Worm (Caenorhabditis elegans) whole organism, mixed stage, embryonic: ENCODE measurements around the gene seu-1.

Experiments used
- M03D4.4 ChIP-seq: sonication (generic microtip); optimal IDR thresholded peaks from 2 replicates; lab custom pipeline; 2017; ENCODE audit warnings: mild to moderate bottlenecking, missing genetic modification characterization, missing compliant biosample characterization
- bed-3 ChIP-seq: fragments of 200-800 bp; sonication (Bioruptor generic); optimal IDR thresholded peaks from 3 replicates; lab custom pipeline; 2018; ENCODE audit warnings: mild to moderate bottlenecking, missing genetic modification characterization, moderate library complexity, missing compliant biosample characterization
- blmp-1 ChIP-seq: fragments of 150-350 bp; optimal IDR thresholded peaks from 2 replicates; lab custom pipeline; 2014; ENCODE audit warnings: missing biosample characterization, missing genetic modification characterization
- ceh-39 ChIP-seq: fragments of 150-350 bp; optimal IDR thresholded peaks from 2 replicates; lab custom pipeline; 2014; ENCODE audit warnings: missing biosample characterization, missing genetic modification characterization
- ceh-43 ChIP-seq: fragments of 200-800 bp; sonication (Bioruptor generic); optimal IDR thresholded peaks from 2 replicates; lab custom pipeline; 2018; ENCODE audit warnings: mild to moderate bottlenecking, missing genetic modification characterization, moderate library complexity, missing compliant biosample characterization
- ceh-83 ChIP-seq: fragments of 200-800 bp; sonication (Bioruptor generic); optimal IDR thresholded peaks from 2 replicates; lab custom pipeline; 2018; ENCODE audit warnings: mild to moderate bottlenecking, missing genetic modification characterization, missing compliant biosample characterization
- ces-1 ChIP-seq: fragments of 150-350 bp; optimal IDR thresholded peaks from 2 replicates; lab custom pipeline; 2014; ENCODE audit warnings: missing biosample characterization, missing genetic modification reagents, missing genetic modification characterization
- cnd-1 ChIP-seq: fragments of 200-800 bp; sonication (Bioruptor generic); optimal IDR thresholded peaks from 2 replicates; lab custom pipeline; 2018; ENCODE audit warnings: mild to moderate bottlenecking, missing genetic modification characterization, missing compliant biosample characterization
- drap-1 ChIP-seq: fragments of 200-800 bp; sonication (Bioruptor generic); optimal IDR thresholded peaks from 3 replicates; lab custom pipeline; 2018; ENCODE audit warnings: mild to moderate bottlenecking, missing genetic modification characterization, missing compliant biosample characterization
- elt-1 ChIP-seq: sonication (generic microtip); optimal IDR thresholded peaks from 2 replicates; lab custom pipeline; 2017; ENCODE audit warnings: missing genetic modification characterization, mild to moderate bottlenecking, missing compliant biosample characterization, antibody characterized with exemption, moderate library complexity, borderline replicate concordance; ENCODE audit not compliant: insufficient read depth
- elt-3 ChIP-seq: fragments of 150-350 bp; optimal IDR thresholded peaks from 2 replicates; lab custom pipeline; 2014; ENCODE audit warnings: missing biosample characterization, missing genetic modification characterization
- flh-1 ChIP-seq: fragments of 200-800 bp; sonication (Bioruptor generic); optimal IDR thresholded peaks from 2 replicates; lab custom pipeline; 2018; ENCODE audit warnings: mild to moderate bottlenecking, missing genetic modification characterization, moderate library complexity, missing compliant biosample characterization
- ham-2 ChIP-seq: fragments of 200-800 bp; sonication (Bioruptor generic); optimal IDR thresholded peaks from 2 replicates; lab custom pipeline; 2018; ENCODE audit warnings: mild to moderate bottlenecking, missing genetic modification characterization, missing compliant biosample characterization
- hlh-1 ChIP-seq: fragments of 150-350 bp; optimal IDR thresholded peaks from 2 replicates; lab custom pipeline; 2014; ENCODE audit warnings: missing biosample characterization, missing genetic modification reagents, missing genetic modification characterization
- lin-13 ChIP-seq: fragments of 150-350 bp; optimal IDR thresholded peaks from 2 replicates; lab custom pipeline; 2014; ENCODE audit warnings: missing biosample characterization, missing genetic modification characterization
- lin-32 ChIP-seq: fragments of 200-800 bp; sonication (Bioruptor generic); optimal IDR thresholded peaks from 2 replicates; lab custom pipeline; 2018; ENCODE audit warnings: mild to moderate bottlenecking, missing genetic modification characterization, missing compliant biosample characterization
- lsy-2 ChIP-seq: fragments of 150-350 bp; optimal IDR thresholded peaks from 2 replicates; lab custom pipeline; 2014; ENCODE audit warnings: missing biosample characterization, missing genetic modification characterization
- mab-5 ChIP-seq: fragments of 150-350 bp; optimal IDR thresholded peaks from 2 replicates; lab custom pipeline; 2014; ENCODE audit warnings: missing biosample characterization, missing genetic modification characterization
- mep-1 ChIP-seq: fragments of 150-350 bp; optimal IDR thresholded peaks from 2 replicates; lab custom pipeline; 2017; ENCODE audit warnings: missing biosample characterization, missing genetic modification reagents, missing genetic modification characterization, inconsistent platforms
- mls-2 ChIP-seq: sonication (generic microtip); optimal IDR thresholded peaks from 2 replicates; lab custom pipeline; 2016; ENCODE audit warnings: mild to moderate bottlenecking, missing genetic modification characterization, moderate library complexity, missing compliant biosample characterization
- nhr-12 ChIP-seq: fragments of 150-350 bp; optimal IDR thresholded peaks from 2 replicates; lab custom pipeline; 2014; ENCODE audit warnings: missing biosample characterization, missing genetic modification characterization
- nhr-2 ChIP-seq: fragments of 150-350 bp; optimal IDR thresholded peaks from 2 replicates; lab custom pipeline; 2014; ENCODE audit warnings: missing biosample characterization, missing genetic modification characterization
- nhr-237 ChIP-seq: fragments of 150-350 bp; optimal IDR thresholded peaks from 2 replicates; lab custom pipeline; 2014; ENCODE audit warnings: missing biosample characterization, missing genetic modification characterization
- nhr-28 ChIP-seq: fragments of 150-350 bp; optimal IDR thresholded peaks from 2 replicates; lab custom pipeline; 2014; ENCODE audit warnings: missing biosample characterization, missing genetic modification characterization
- nhr-76 ChIP-seq: sonication (generic microtip); optimal IDR thresholded peaks from 2 replicates; lab custom pipeline; 2017; ENCODE audit warnings: missing biosample characterization, missing genetic modification characterization
- pha-4 ChIP-seq: fragments of 150-350 bp; optimal IDR thresholded peaks from 2 replicates; lab custom pipeline; 2018; ENCODE audit warnings: missing biosample characterization, missing genetic modification reagents, missing genetic modification characterization
- sem-2 ChIP-seq: fragments of 200-800 bp; sonication (Bioruptor generic); optimal IDR thresholded peaks from 2 replicates; lab custom pipeline; 2018; ENCODE audit warnings: mild to moderate bottlenecking, missing genetic modification characterization, missing compliant biosample characterization
- snpc-4 ChIP-seq: fragments of 150-350 bp; optimal IDR thresholded peaks from 2 replicates; lab custom pipeline; 2014; ENCODE audit warnings: missing biosample characterization, missing genetic modification characterization
- sptf-1 ChIP-seq: sonication (generic microtip); optimal IDR thresholded peaks from 2 replicates; lab custom pipeline; 2017; ENCODE audit warnings: mild to moderate bottlenecking, missing genetic modification characterization, moderate library complexity, missing compliant biosample characterization
- tbx-8 ChIP-seq: fragments of 200-800 bp; sonication (Bioruptor generic); optimal IDR thresholded peaks from 2 replicates; lab custom pipeline; 2018; ENCODE audit warnings: mild to moderate bottlenecking, missing genetic modification characterization, moderate library complexity, missing compliant biosample characterization
- unc-120 ChIP-seq: sonication (generic microtip); optimal IDR thresholded peaks from 2 replicates; lab custom pipeline; 2017; ENCODE audit warnings: missing genetic modification characterization, missing compliant biosample characterization; ENCODE audit not compliant: poor library complexity, severe bottlenecking
- unc-39 ChIP-seq: fragments of 150-350 bp; optimal IDR thresholded peaks from 2 replicates; lab custom pipeline; 2014; ENCODE audit warnings: missing biosample characterization, missing genetic modification characterization
- unc-62 ChIP-seq: fragments of 150-350 bp; optimal IDR thresholded peaks from 2 replicates; lab custom pipeline; 2014; ENCODE audit warnings: missing biosample characterization, missing genetic modification reagents, missing genetic modification characterization
- zip-8 ChIP-seq: fragments of 150-350 bp; optimal IDR thresholded peaks from 2 replicates; lab custom pipeline; 2014; ENCODE audit warnings: missing biosample characterization, missing genetic modification characterization
- ztf-11 ChIP-seq: fragments of 150-350 bp; optimal IDR thresholded peaks from 2 replicates; lab custom pipeline; 2014; ENCODE audit warnings: missing biosample characterization, missing genetic modification characterization

The seu-1 gene

DNA sequence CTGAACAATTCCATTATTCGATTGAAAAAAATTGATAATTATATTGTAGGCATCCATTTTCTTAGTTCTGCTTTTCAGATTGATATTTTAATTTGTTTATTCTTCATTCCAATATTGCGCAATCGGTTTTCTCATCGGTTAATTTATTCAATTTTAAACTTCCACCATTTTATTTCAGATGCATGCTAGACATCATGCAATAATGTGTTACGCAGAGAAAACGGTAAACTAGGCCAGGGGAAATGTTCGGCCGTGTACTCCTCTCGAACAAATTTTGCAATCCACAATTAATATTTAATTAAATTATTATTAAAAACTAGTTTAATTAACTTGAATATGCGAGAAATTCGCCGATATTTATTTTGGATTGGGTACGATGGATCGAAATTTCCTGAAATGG lies 7.8 kb upstream of the seu-1 start, which contains the start of gene Y73B6BL.29 (continued):
- no peak for TF ChIP-seq sem-2
- TF ChIP-seq mep-1 (tag; lab: Kevin White, UChicago) = peak; percentile 67
- TF ChIP-seq ces-1 = peak; percentile 98
- no peak for TF ChIP-seq snpc-4 (tag; lab: Kevin White, UChicago)
- TF ChIP-seq hlh-1 (tag; lab: Kevin White, UChicago) = no peak
- peak; percentile 54 for TF ChIP-seq pha-4 (tag; lab: Kevin White, UChicago)
- peak; percentile 56 for TF ChIP-seq nhr-2 (tag; lab: Kevin White, UChicago)

DNA sequence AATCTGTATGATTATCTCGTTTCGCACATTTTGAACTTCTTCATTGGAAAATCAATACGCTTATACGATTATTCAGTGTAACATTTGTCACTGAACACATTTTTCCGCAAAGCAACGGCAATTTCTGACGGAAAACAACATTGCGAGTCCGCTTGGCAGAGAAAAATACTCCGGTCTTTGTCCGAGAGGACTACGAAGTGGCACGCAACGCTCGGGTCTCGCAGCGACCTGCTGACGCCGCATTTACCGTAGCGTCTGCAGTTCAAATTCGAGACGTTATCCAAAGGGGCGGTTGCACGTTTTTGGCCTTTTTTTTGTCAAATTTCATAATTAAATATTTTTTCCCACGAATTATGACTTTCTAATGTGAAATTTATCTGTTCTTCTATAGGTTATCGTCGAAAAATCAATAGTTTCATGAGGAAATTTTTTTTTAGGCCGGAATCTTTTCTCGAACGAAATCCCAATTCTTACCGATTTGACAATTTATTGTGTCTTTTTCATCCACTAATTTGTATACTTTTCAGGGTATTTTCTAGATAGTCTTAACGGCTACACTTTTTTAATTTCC lies 5.7 kb upstream of the seu-1 start, which contains the start of gene sqd-1:
Gene sqd-1 (plus strand): TSS at position 521 of the 571 bp plus-strand sequence.
- no peak for TF ChIP-seq unc-39 (tag; lab: Kevin White, UChicago)
- TF ChIP-seq sptf-1 = peak; percentile 86
- TF ChIP-seq bed-3 = peak; percentile 22
- no peak for TF ChIP-seq nhr-12
- TF ChIP-seq lin-32 = peak; percentile 47
- peak; percentile 84 for TF ChIP-seq mep-1 (tag; lab: Kevin White, UChicago)
- TF ChIP-seq lin-13 (tag; lab: Kevin White, UChicago) = peak; percentile 92
- TF ChIP-seq ceh-43 = no peak
- TF ChIP-seq ceh-83 (GFP tag; lab: Kevin White, UChicago) = no peak
- TF ChIP-seq nhr-28 = no peak
- TF ChIP-seq nhr-237 (tag; lab: Kevin White, UChicago) = peak; percentile 93
- peak; percentile 72 for TF ChIP-seq drap-1 (GFP tag; lab: Kevin White, UChicago)
- TF ChIP-seq blmp-1 (tag; lab: Kevin White, UChicago) = no peak
- TF ChIP-seq snpc-4 (tag; lab: Kevin White, UChicago) = no peak
- TF ChIP-seq elt-1 = no peak
- peak; percentile 65 for TF ChIP-seq cnd-1
- TF ChIP-seq sem-2 = no peak
- TF ChIP-seq lsy-2 (tag; lab: Kevin White, UChicago) = peak; percentile 97
- peak; percentile 76 for TF ChIP-seq ces-1
- no peak for TF ChIP-seq nhr-76 (tag; lab: Kevin White, UChicago)
- TF ChIP-seq ham-2 (GFP tag; lab: Kevin White, UChicago) = peak; percentile 64
- TF ChIP-seq unc-62 (GFP tag; lab: Kevin White, UChicago) = peak; percentile 69
- TF ChIP-seq unc-120 (tag; lab: Kevin White, UChicago) = peak; percentile 68
- TF ChIP-seq nhr-2 (tag; lab: Kevin White, UChicago) = peak; percentile 46
- TF ChIP-seq mls-2 = peak; percentile 72
- TF ChIP-seq ztf-11 (tag; lab: Kevin White, UChicago) = no peak
- no peak for TF ChIP-seq mab-5 (tag; lab: Kevin White, UChicago)
- peak; percentile 80 for TF ChIP-seq ceh-39 (tag; lab: Kevin White, UChicago)
- TF ChIP-seq zip-8 (tag; lab: Kevin White, UChicago) = no peak
- peak; percentile 76 for TF ChIP-seq M03D4.4 (tag; lab: Kevin White, UChicago)
- TF ChIP-seq hlh-1 (tag; lab: Kevin White, UChicago) = peak; percentile 78
- TF ChIP-seq tbx-8 (GFP tag; lab: Kevin White, UChicago) = no peak
- TF ChIP-seq elt-3 = no peak
- TF ChIP-seq flh-1 (GFP tag; lab: Kevin White, UChicago) = no peak
- peak; percentile 98 for TF ChIP-seq pha-4 (tag; lab: Kevin White, UChicago)

DNA sequence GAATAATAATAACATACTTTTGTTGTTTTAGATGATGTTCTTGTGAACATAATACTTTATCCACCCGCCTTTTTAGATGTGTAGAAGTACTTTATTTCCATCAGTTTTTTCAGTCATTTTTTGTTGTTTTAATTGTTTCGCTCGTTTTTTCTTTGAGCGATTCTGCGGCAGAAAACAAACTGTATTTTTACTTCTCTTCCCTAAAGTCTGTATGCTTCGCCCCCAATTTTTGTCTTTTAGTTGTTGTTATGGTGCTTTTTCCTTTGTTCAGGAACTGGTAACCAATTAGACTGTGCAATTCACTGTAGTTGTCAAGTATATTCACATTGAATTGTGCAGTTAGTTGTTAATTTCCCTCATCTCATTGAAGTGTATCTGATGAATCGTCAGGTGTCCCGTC lies 3.7 kb upstream of the seu-1 start:
- TF ChIP-seq lin-32 = no peak
- no peak for TF ChIP-seq pha-4 (tag; lab: Kevin White, UChicago)

DNA sequence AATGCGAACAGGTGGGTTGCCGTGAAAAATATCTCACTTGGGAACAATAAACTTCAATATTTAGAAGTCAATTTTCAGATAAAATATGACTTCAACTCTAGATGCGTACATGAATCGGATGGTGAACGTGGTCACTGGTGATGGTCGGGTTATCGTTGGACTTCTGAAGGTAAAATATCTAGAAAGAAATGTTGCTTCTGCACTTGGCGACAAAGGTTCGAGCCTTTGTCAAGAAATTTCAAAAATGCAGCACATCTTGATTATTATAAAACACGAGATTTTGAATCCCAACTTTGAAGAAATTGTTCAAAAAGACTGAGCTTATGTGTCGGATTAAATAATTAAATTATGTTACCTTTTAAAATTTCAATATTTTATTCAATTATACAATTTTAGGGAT lies 3.0 kb upstream of the seu-1 start, which contains the start of gene lsm-8:
Gene lsm-8 (plus strand): TSS at position 79 of the 400 bp plus-strand sequence.
- no peak for TF ChIP-seq nhr-2 (tag; lab: Kevin White, UChicago)
- no peak for TF ChIP-seq lin-32
- TF ChIP-seq nhr-28 = no peak
- TF ChIP-seq bed-3 = no peak
- TF ChIP-seq drap-1 (GFP tag; lab: Kevin White, UChicago) = no peak
- TF ChIP-seq mls-2 = no peak
- TF ChIP-seq blmp-1 (tag; lab: Kevin White, UChicago) = no peak
- no peak for TF ChIP-seq tbx-8 (GFP tag; lab: Kevin White, UChicago)
